Worm (Caenorhabditis elegans) whole organism, L3 larva: Measurements from ENCODE around the gene F20D6.9.

Experiments used
- R02D3.7 ChIP-seq: fragments of 150-350 bp; optimal IDR thresholded peaks from 2 replicates; lab custom pipeline; 2014; ENCODE audit warnings: missing biosample characterization, missing genetic modification characterization
- ZK546.5 ChIP-seq: sonication (generic microtip); optimal IDR thresholded peaks from 2 replicates; lab custom pipeline; 2017; ENCODE audit warnings: missing biosample characterization, missing genetic modification characterization
- aly-2 ChIP-seq: fragments of 150-350 bp; optimal IDR thresholded peaks from 2 replicates; lab custom pipeline; 2014; ENCODE audit warnings: missing biosample characterization, missing genetic modification characterization
- ceh-9 ChIP-seq: sonication (generic microtip); optimal IDR thresholded peaks from 2 replicates; lab custom pipeline; 2018; ENCODE audit warnings: missing biosample characterization, missing genetic modification characterization
- daf-12 ChIP-seq: fragments of 150-350 bp; optimal IDR thresholded peaks from 2 replicates; lab custom pipeline; 2014; ENCODE audit warnings: missing biosample characterization, missing genetic modification reagents, missing genetic modification characterization
- elt-1 ChIP-seq: fragments of 150-350 bp; optimal IDR thresholded peaks from 2 replicates; lab custom pipeline; 2014; ENCODE audit warnings: missing biosample characterization, missing genetic modification characterization
- elt-2 ChIP-seq: sonication (generic microtip); optimal IDR thresholded peaks from 2 replicates; lab custom pipeline; 2016; ENCODE audit warnings: missing genetic modification reagents, mild to moderate bottlenecking, missing genetic modification characterization, missing compliant biosample characterization
- elt-3 ChIP-seq, 3 experiments: fragments of 150-350 bp in 1 of 3; sonication (generic microtip) in 2 of 3; optimal IDR thresholded peaks; 2 replicates in 2 of 3; 4 replicates in 1 of 3; lab custom pipeline; 2014 to 2017; ENCODE audit warnings: missing biosample characterization in 3 of 3, missing genetic modification characterization in 3 of 3
- eor-1 ChIP-seq, 2 experiments: fragments of 150-350 bp; optimal IDR thresholded peaks; 2 replicates each; lab custom pipeline; 2014 to 2018; ENCODE audit warnings: missing biosample characterization in 2 of 2, missing genetic modification characterization in 2 of 2
- fos-1 ChIP-seq: fragments of 150-350 bp; optimal IDR thresholded peaks from 2 replicates; lab custom pipeline; 2014; ENCODE audit warnings: missing biosample characterization, missing genetic modification characterization
- hmg-11 ChIP-seq: sonication (generic microtip); optimal IDR thresholded peaks from 2 replicates; lab custom pipeline; 2016; ENCODE audit warnings: missing genetic modification characterization, missing compliant biosample characterization
- lin-15B ChIP-seq: fragments of 150-350 bp; optimal IDR thresholded peaks from 2 replicates; lab custom pipeline; 2014; ENCODE audit warnings: missing biosample characterization, missing genetic modification characterization
- lin-39 ChIP-seq: fragments of 150-350 bp; optimal IDR thresholded peaks from 2 replicates; lab custom pipeline; 2018; ENCODE audit warnings: missing biosample characterization, missing genetic modification reagents, missing genetic modification characterization
- mml-1 ChIP-seq: fragments of 150-350 bp; sonication (generic microtip); optimal IDR thresholded peaks from 3 replicates; lab custom pipeline; 2014; ENCODE audit warnings: missing biosample characterization, missing genetic modification characterization
- nfya-1 ChIP-seq: sonication (generic microtip); optimal IDR thresholded peaks from 2 replicates; lab custom pipeline; 2017; ENCODE audit warnings: missing genetic modification characterization, mild to moderate bottlenecking, missing compliant biosample characterization, antibody characterized with exemption, moderate library complexity; ENCODE audit not compliant: insufficient read depth
- nhr-12 ChIP-seq: fragments of 150-350 bp; optimal IDR thresholded peaks from 2 replicates; lab custom pipeline; 2014; ENCODE audit warnings: missing biosample characterization, missing genetic modification characterization
- nhr-23 ChIP-seq: fragments of 150-350 bp; optimal IDR thresholded peaks from 2 replicates; lab custom pipeline; 2014; ENCODE audit warnings: missing biosample characterization, missing genetic modification reagents, missing genetic modification characterization
- nhr-237 ChIP-seq: fragments of 150-350 bp; optimal IDR thresholded peaks from 2 replicates; lab custom pipeline; 2014; ENCODE audit warnings: missing biosample characterization, missing genetic modification characterization
- nhr-25 ChIP-seq: sonication (generic microtip); optimal IDR thresholded peaks from 2 replicates; lab custom pipeline; 2017; ENCODE audit warnings: missing biosample characterization, missing genetic modification characterization
- nhr-28 ChIP-seq: fragments of 150-350 bp; optimal IDR thresholded peaks from 2 replicates; lab custom pipeline; 2014; ENCODE audit warnings: missing biosample characterization, missing genetic modification characterization
- nhr-43 ChIP-seq: sonication (generic microtip); optimal IDR thresholded peaks from 2 replicates; lab custom pipeline; 2016; ENCODE audit warnings: mild to moderate bottlenecking, missing genetic modification characterization, missing compliant biosample characterization; ENCODE audit not compliant: poor library complexity, severe bottlenecking
- nhr-67 ChIP-seq: fragments of 150-350 bp; optimal IDR thresholded peaks from 2 replicates; lab custom pipeline; 2014; ENCODE audit warnings: missing biosample characterization, missing genetic modification characterization
- nhr-76 ChIP-seq: fragments of 150-350 bp; sonication (generic microtip); optimal IDR thresholded peaks from 5 replicates; lab custom pipeline; 2014; ENCODE audit warnings: missing biosample characterization, missing genetic modification characterization
- nhr-77 ChIP-seq: fragments of 150-350 bp; optimal IDR thresholded peaks from 2 replicates; lab custom pipeline; 2014; ENCODE audit warnings: missing biosample characterization, missing genetic modification characterization
- pha-4 ChIP-seq: fragments of 150-350 bp; optimal IDR thresholded peaks from 2 replicates; lab custom pipeline; 2014; ENCODE audit warnings: missing biosample characterization, missing genetic modification reagents, missing genetic modification characterization
- pqm-1 ChIP-seq: fragments of 150-350 bp; optimal IDR thresholded peaks from 2 replicates; lab custom pipeline; 2017; ENCODE audit warnings: missing biosample characterization, missing genetic modification characterization, inconsistent platforms
- skn-1 ChIP-seq: fragments of 150-350 bp; optimal IDR thresholded peaks from 2 replicates; lab custom pipeline; 2014; ENCODE audit warnings: missing biosample characterization, missing genetic modification characterization
- unc-39 ChIP-seq: sonication (generic microtip); optimal IDR thresholded peaks from 4 replicates; lab custom pipeline; 2017; ENCODE audit warnings: missing biosample characterization, missing genetic modification characterization
- zag-1 ChIP-seq: fragments of 150-350 bp; optimal IDR thresholded peaks from 2 replicates; lab custom pipeline; 2014; ENCODE audit warnings: missing biosample characterization, missing genetic modification characterization
- ztf-11 ChIP-seq: fragments of 150-350 bp; optimal IDR thresholded peaks from 2 replicates; lab custom pipeline; 2014; ENCODE audit warnings: missing biosample characterization, missing genetic modification characterization
- ztf-4 ChIP-seq: fragments of 150-350 bp; optimal IDR thresholded peaks from 2 replicates; lab custom pipeline; 2014; ENCODE audit warnings: missing biosample characterization, missing genetic modification characterization

Gene F20D6.9

ce11 chrV:8178914-8179542, 1.8 kb upstream of the F20D6.9 start, which contains the start of gene srp-7:
Gene srp-7, plus strand, starts transcription at chrV:8179126.
- TF ChIP-seq nfya-1 (tag; lab: Kevin White, UChicago) = peak; percentile 41
- no peak for TF ChIP-seq elt-1 (tag; lab: Kevin White, UChicago)
- no peak for TF ChIP-seq nhr-237 (tag; lab: Kevin White, UChicago)
- TF ChIP-seq nhr-23 = peak; percentile 38
- TF ChIP-seq mml-1 (tag; lab: Kevin White, UChicago) = no peak
- no peak for TF ChIP-seq ztf-11
- TF ChIP-seq elt-2 (tag; lab: Kevin White, UChicago) = peak; percentile 21
- TF ChIP-seq fos-1 (tag; lab: Kevin White, UChicago) = no peak
- peak; percentile 81 for TF ChIP-seq pha-4 (tag; lab: Kevin White, UChicago)
- TF ChIP-seq hmg-11 (tag; lab: Kevin White, UChicago) = peak; percentile 16

ce11 chrV:8178279-8178678, 1.0 kb upstream of the F20D6.9 start:
- TF ChIP-seq zag-1 (tag; lab: Kevin White, UChicago) (no peak), unc-39 (tag; lab: Kevin White, UChicago) (no peak), nhr-25 (tag; lab: Kevin White, UChicago) (no peak), aly-2 (tag; lab: Kevin White, UChicago) (no peak), nhr-23 (no peak), lin-39 (tag; lab: Kevin White, UChicago) (no peak), nhr-67 (no peak), nhr-28 (tag; lab: Kevin White, UChicago) (no peak), nhr-237 (tag; lab: Kevin White, UChicago) (no peak), nhr-12 (tag; lab: Kevin White, UChicago) (no peak), eor-1 (tag; optimal IDR thresholded peaks at IDR 0.05; lab: Kevin White, UChicago) (no peak), ceh-9 (tag; lab: Kevin White, UChicago) (no peak), ZK546.5 (tag; lab: Kevin White, UChicago) (no peak), skn-1 (tag; lab: Kevin White, UChicago) (no peak), elt-1 (tag; lab: Kevin White, UChicago) (no peak), elt-2 (tag; lab: Kevin White, UChicago) (no peak), nhr-76 (tag; lab: Kevin White, UChicago) (no peak), pha-4 (tag; lab: Kevin White, UChicago) (no peak), pqm-1 (tag; lab: Kevin White, UChicago) (no peak)
- TF ChIP-seq, all 47 proteins: peak for 0

ce11 chrV:8171688-8172087, 5.6 kb downstream of the F20D6.9 start:
- TF ChIP-seq nhr-237 (tag; lab: Kevin White, UChicago) (no peak), nhr-43 (tag; lab: Kevin White, UChicago) (no peak), R02D3.7 (tag; lab: Kevin White, UChicago) (no peak)

DNA sequence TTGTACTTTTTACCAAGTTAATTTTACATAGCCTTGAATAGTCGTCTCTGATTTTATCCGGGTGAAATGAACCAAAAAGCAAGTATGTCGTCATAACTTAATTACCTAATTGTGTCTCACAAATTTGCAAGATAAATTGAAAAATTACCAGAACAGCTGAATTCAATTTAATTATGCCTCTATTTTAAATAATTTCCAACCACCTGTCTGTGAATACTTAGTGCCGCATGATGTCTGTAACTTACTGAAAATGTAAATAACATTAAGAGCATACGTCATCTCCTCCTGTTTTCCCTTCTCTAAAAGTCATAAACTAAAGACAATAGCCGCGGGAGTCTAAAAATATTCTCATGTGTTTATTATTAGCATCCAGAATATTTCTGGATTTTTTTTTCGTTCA, 6.9 kb downstream of the F20D6.9 start:
- no peak for TF ChIP-seq elt-2 (tag; lab: Kevin White, UChicago)
- no peak for TF ChIP-seq pqm-1 (tag; lab: Kevin White, UChicago)
- no peak for TF ChIP-seq lin-39 (tag; lab: Kevin White, UChicago)
- no peak for TF ChIP-seq nhr-77
- TF ChIP-seq daf-12 (tag; lab: Kevin White, UChicago) = no peak
- TF ChIP-seq R02D3.7 (tag; lab: Kevin White, UChicago) = no peak
- TF ChIP-seq nhr-43 (tag; lab: Kevin White, UChicago) = no peak
- TF ChIP-seq elt-3 (tag; optimal IDR thresholded peaks at IDR 0.05; lab: Kevin White, UChicago) = no peak
- no peak for TF ChIP-seq lin-15B (tag; lab: Kevin White, UChicago)
- TF ChIP-seq aly-2 (tag; lab: Kevin White, UChicago) = no peak
- TF ChIP-seq pha-4 (tag; lab: Kevin White, UChicago) = no peak

DNA sequence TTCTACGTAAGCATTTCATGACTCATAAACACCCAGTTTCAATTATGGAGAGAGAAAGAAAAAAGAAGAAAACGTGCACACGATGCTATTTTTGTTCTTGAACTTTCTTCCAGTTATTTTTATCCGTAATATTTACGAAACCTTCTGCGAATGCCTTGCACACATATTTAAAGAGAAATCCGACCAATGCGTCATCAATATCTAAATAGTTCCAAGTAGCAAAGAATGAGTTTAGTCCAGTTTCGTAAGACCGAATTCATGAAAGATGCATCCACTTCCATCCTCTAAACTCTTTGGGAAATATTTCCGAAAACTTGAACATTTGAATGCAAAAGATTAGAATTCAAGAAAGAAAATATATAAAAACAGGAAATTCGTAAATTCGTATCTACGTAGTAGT, 8.1 kb downstream of the F20D6.9 start:
- TF ChIP-seq ztf-4 (tag; lab: Kevin White, UChicago) (no peak), nfya-1 (tag; lab: Kevin White, UChicago) (no peak)
